Worm (Caenorhabditis elegans): ENCODE data around the gene C14C10.5.

The C14C10.5 gene

ce11 chrV:12599510-12600242 is at the start of gene C14C10.5:
C14C10.5 (plus strand) TSS chrV:12600192.
- no peak for TF ChIP-seq hnd-1 (tag; optimal IDR thresholded peaks at IDR 0.05)
- TF ChIP-seq tra-4 (tag; optimal IDR thresholded peaks at IDR 0.05) = no peak
- no peak for TF ChIP-seq flt-1 (GFP tag; IDR thresholded peaks at IDR 0.05)
- TF ChIP-seq ama-1 (optimal IDR thresholded peaks at IDR 0.05) = no peak
- TF ChIP-seq tbx-37 (GFP tag; conservative IDR thresholded peaks at IDR 0.05) = no peak
- no peak for TF ChIP-seq tbx-11 (GFP tag; IDR thresholded peaks at IDR 0.05)
- no peak for TF ChIP-seq F13C5.2 (tag; optimal IDR thresholded peaks at IDR 0.05)

ce11 chrV:12550755-12551154 is 49.2 kb upstream of the C14C10.5 start:
- TF ChIP-seq tra-4 (tag; optimal IDR thresholded peaks at IDR 0.05) = no peak
- no peak for TF ChIP-seq hmbx-1 (tag; optimal IDR thresholded peaks at IDR 0.05)

ce11 chrV:12551638-12552478 is 48.1 kb upstream of the C14C10.5 start:
- no peak for TF ChIP-seq flt-1 (GFP tag; IDR thresholded peaks at IDR 0.05)

ce11 chrV:12552671-12553212 is 47.2 kb upstream of the C14C10.5 start, which contains the start of gene F45D3.4:
F45D3.4 (minus strand) TSS chrV:12553191.
- no peak for TF ChIP-seq tbx-11 (GFP tag; IDR thresholded peaks at IDR 0.05)
- TF ChIP-seq ceh-13 (GFP tag; optimal IDR thresholded peaks at IDR 0.05) = no peak
- no peak for TF ChIP-seq flt-1 (GFP tag; IDR thresholded peaks at IDR 0.05)
- no peak for TF ChIP-seq pes-1 (GFP tag; IDR thresholded peaks at IDR 0.05)
- no peak for TF ChIP-seq aly-1 (tag; optimal IDR thresholded peaks at IDR 0.05)
- TF ChIP-seq ceh-36 (tag; optimal IDR thresholded peaks at IDR 0.05) = no peak
- TF ChIP-seq F13C5.2 (tag; optimal IDR thresholded peaks at IDR 0.05) = no peak
- no peak for TF ChIP-seq hmbx-1 (tag; optimal IDR thresholded peaks at IDR 0.05)
- no peak for TF ChIP-seq scrt-1 (GFP tag; IDR thresholded peaks at IDR 0.05)
- no peak for TF ChIP-seq ets-7 (tag; optimal IDR thresholded peaks at IDR 0.05)
- no peak for TF ChIP-seq ama-1 (optimal IDR thresholded peaks at IDR 0.05)
- TF ChIP-seq sea-1 (GFP tag; conservative IDR thresholded peaks at IDR 0.05) = no peak
- no peak for TF ChIP-seq tbx-37 (GFP tag; conservative IDR thresholded peaks at IDR 0.05)
- no peak for TF ChIP-seq tra-4 (tag; optimal IDR thresholded peaks at IDR 0.05)
- no peak for TF ChIP-seq B0310.2 (tag; optimal IDR thresholded peaks at IDR 0.05)
- TF ChIP-seq hnd-1 (tag; optimal IDR thresholded peaks at IDR 0.05) = no peak
- TF ChIP-seq hmg-4 (GFP tag; optimal IDR thresholded peaks at IDR 0.05) = no peak

ce11 chrV:12553286-12553725 is 46.7 kb upstream of the C14C10.5 start:
- no peak for TF ChIP-seq tra-4 (tag; optimal IDR thresholded peaks at IDR 0.05)
- no peak for TF ChIP-seq B0310.2 (tag; optimal IDR thresholded peaks at IDR 0.05)

ce11 chrV:12554172-12555031 is 45.6 kb upstream of the C14C10.5 start:
- TF ChIP-seq tra-4 (tag; optimal IDR thresholded peaks at IDR 0.05) (no peak), hnd-1 (tag; optimal IDR thresholded peaks at IDR 0.05) (no peak), flt-1 (GFP tag; IDR thresholded peaks at IDR 0.05) (no peak), aly-1 (tag; optimal IDR thresholded peaks at IDR 0.05) (no peak), ceh-13 (GFP tag; optimal IDR thresholded peaks at IDR 0.05) (no peak), ama-1 (optimal IDR thresholded peaks at IDR 0.05) (no peak), F13C5.2 (tag; optimal IDR thresholded peaks at IDR 0.05) (no peak), tbx-11 (GFP tag; IDR thresholded peaks at IDR 0.05) (no peak), hmg-4 (GFP tag; optimal IDR thresholded peaks at IDR 0.05) (no peak), tbx-37 (GFP tag; conservative IDR thresholded peaks at IDR 0.05) (no peak), scrt-1 (GFP tag; IDR thresholded peaks at IDR 0.05) (no peak), pes-1 (GFP tag; IDR thresholded peaks at IDR 0.05) (no peak), sea-1 (GFP tag; conservative IDR thresholded peaks at IDR 0.05) (no peak), ceh-36 (tag; optimal IDR thresholded peaks at IDR 0.05) (no peak), ets-7 (tag; optimal IDR thresholded peaks at IDR 0.05) (no peak), hmbx-1 (tag; optimal IDR thresholded peaks at IDR 0.05) (no peak), B0310.2 (tag; optimal IDR thresholded peaks at IDR 0.05) (no peak)

ce11 chrV:12555872-12556271 is 44.1 kb upstream of the C14C10.5 start:
- no peak for TF ChIP-seq scrt-1 (GFP tag; IDR thresholded peaks at IDR 0.05)

- TF ChIP-seq hnd-1 (tag; optimal IDR thresholded peaks at IDR 0.05) (no peak), scrt-1 (GFP tag; IDR thresholded peaks at IDR 0.05) (no peak), tbx-11 (GFP tag; IDR thresholded peaks at IDR 0.05) (no peak), ceh-36 (tag; optimal IDR thresholded peaks at IDR 0.05) (no peak), aly-1 (tag; optimal IDR thresholded peaks at IDR 0.05) (no peak), sea-1 (GFP tag; conservative IDR thresholded peaks at IDR 0.05) (no peak), B0310.2 (tag; optimal IDR thresholded peaks at IDR 0.05) (no peak), F13C5.2 (tag; optimal IDR thresholded peaks at IDR 0.05) (no peak), hmg-4 (GFP tag; optimal IDR thresholded peaks at IDR 0.05) (no peak), ceh-13 (GFP tag; optimal IDR thresholded peaks at IDR 0.05) (no peak), tbx-37 (GFP tag; conservative IDR thresholded peaks at IDR 0.05) (no peak), hmbx-1 (tag; optimal IDR thresholded peaks at IDR 0.05) (no peak), pes-1 (GFP tag; IDR thresholded peaks at IDR 0.05) (no peak), flt-1 (GFP tag; IDR thresholded peaks at IDR 0.05) (no peak), ets-7 (tag; optimal IDR thresholded peaks at IDR 0.05) (no peak), ama-1 (optimal IDR thresholded peaks at IDR 0.05) (no peak), tra-4 (tag; optimal IDR thresholded peaks at IDR 0.05) (no peak)
These were observed 43.1 kb upstream of the C14C10.5 start for ce11 chrV:12556904-12557303.
